Worm (Caenorhabditis elegans) whole organism, L3 larva: ENCODE measurements around the gene Y38C1BA.1.

Experiments used
- R02D3.7 ChIP-seq: fragments of 150-350 bp; optimal IDR thresholded peaks from 2 replicates; lab custom pipeline; 2014; ENCODE audit warnings: missing biosample characterization, missing genetic modification characterization
- egl-27 ChIP-seq: sonication (generic microtip); optimal IDR thresholded peaks from 4 replicates; lab custom pipeline; 2017; ENCODE audit warnings: missing biosample characterization, missing genetic modification reagents, missing genetic modification characterization
- elt-2 ChIP-seq: sonication (generic microtip); optimal IDR thresholded peaks from 2 replicates; lab custom pipeline; 2016; ENCODE audit warnings: missing genetic modification reagents, mild to moderate bottlenecking, missing genetic modification characterization, missing compliant biosample characterization
- mdl-1 ChIP-seq: fragments of 150-350 bp; optimal IDR thresholded peaks from 2 replicates; lab custom pipeline; 2014; ENCODE audit warnings: missing biosample characterization, missing genetic modification characterization
- nhr-237 ChIP-seq: fragments of 150-350 bp; optimal IDR thresholded peaks from 2 replicates; lab custom pipeline; 2014; ENCODE audit warnings: missing biosample characterization, missing genetic modification characterization
- nhr-28 ChIP-seq: fragments of 150-350 bp; optimal IDR thresholded peaks from 2 replicates; lab custom pipeline; 2014; ENCODE audit warnings: missing biosample characterization, missing genetic modification characterization
- nhr-77 ChIP-seq: fragments of 150-350 bp; optimal IDR thresholded peaks from 2 replicates; lab custom pipeline; 2014; ENCODE audit warnings: missing biosample characterization, missing genetic modification characterization
- unc-62 ChIP-seq: fragments of 150-350 bp; sonication (generic microtip); optimal IDR thresholded peaks from 4 replicates; lab custom pipeline; 2014; ENCODE audit warnings: missing biosample characterization, missing genetic modification reagents, missing genetic modification characterization

DNA sequence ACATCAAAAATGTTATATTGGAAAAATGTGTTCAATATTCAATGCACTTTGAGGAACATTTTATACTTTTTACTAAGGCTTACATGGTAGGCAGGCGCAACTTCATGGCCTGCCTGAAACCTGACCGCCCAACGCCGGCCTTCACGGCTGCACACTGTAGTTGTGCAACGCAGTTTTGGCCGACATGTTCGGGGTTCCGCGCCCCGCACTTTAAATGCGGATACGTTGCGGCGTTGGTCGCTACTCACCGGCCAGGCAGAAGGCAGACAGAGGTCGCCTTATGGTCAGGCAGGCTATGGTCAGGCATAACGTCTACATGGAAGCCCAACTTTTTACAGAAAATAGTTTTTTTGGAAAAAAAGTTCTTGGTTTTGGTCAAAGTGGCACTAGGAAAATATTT, 13.1 kb downstream of the Y38C1BA.1 start:
- no peak for TF ChIP-seq nhr-77 (tag; lab: Kevin White, UChicago)
- TF ChIP-seq egl-27 (tag; lab: Kevin White, UChicago), result no peak
- no peak for TF ChIP-seq nhr-28 (tag; lab: Kevin White, UChicago)
- no peak for TF ChIP-seq mdl-1 (tag; lab: Kevin White, UChicago)
- no peak for TF ChIP-seq unc-62 (GFP tag; lab: Kevin White, UChicago)
- TF ChIP-seq nhr-237, result no peak
- TF ChIP-seq R02D3.7, result no peak
- TF ChIP-seq elt-2 (tag; lab: Kevin White, UChicago), result no peak
